Worm (Caenorhabditis elegans) whole organism, young adult: ENCODE results near the gene fbxb-104.

Experiments used
- B0035.1 ChIP-seq: sonication (generic microtip); optimal IDR thresholded peaks from 2 replicates; lab custom pipeline; 2016; ENCODE audit warnings: missing genetic modification characterization, mild to moderate bottlenecking, missing compliant biosample characterization, missing genotype, missing genetic modification reagents
- C06A6.2 ChIP-seq: fragments of 200-800 bp; sonication (Bioruptor generic); conservative IDR thresholded peaks from 2 replicates; pipeline ENCODE4 v1.3.6; 2022; ENCODE audit warnings: missing genetic modification characterization, missing compliant biosample characterization
- F22D6.2 ChIP-seq: sonication (generic microtip); optimal IDR thresholded peaks from 2 replicates; lab custom pipeline; 2016; ENCODE audit warnings: mild to moderate bottlenecking, missing genetic modification characterization, missing compliant biosample characterization
- F23B12.7 ChIP-seq: sonication (generic microtip); optimal IDR thresholded peaks from 2 replicates; lab custom pipeline; 2017; ENCODE audit warnings: missing genetic modification characterization, mild to moderate bottlenecking, missing compliant biosample characterization, antibody characterized with exemption, moderate library complexity; ENCODE audit not compliant: insufficient read depth
- F37B4.10 ChIP-seq: fragments of 200-800 bp; sonication (Bioruptor generic); IDR thresholded peaks from 2 replicates; pipeline ENCODE4 v1.3.6; 2022; ENCODE audit warnings: missing genetic modification characterization, missing compliant biosample characterization
- F52B5.7 ChIP-seq: sonication (generic microtip); optimal IDR thresholded peaks from 2 replicates; lab custom pipeline; 2016; ENCODE audit warnings: mild to moderate bottlenecking, missing genetic modification characterization, missing compliant biosample characterization
- K11D2.4 ChIP-seq: fragments of 200-800 bp; sonication (Bioruptor generic); IDR thresholded peaks from 2 replicates; pipeline ENCODE4 v1.3.6; 2022; ENCODE audit warnings: missing genetic modification reagents, missing genetic modification characterization, missing compliant biosample characterization
- T07F8.4 ChIP-seq: sonication (generic microtip); optimal IDR thresholded peaks from 2 replicates; lab custom pipeline; 2016; ENCODE audit warnings: mild to moderate bottlenecking, missing genetic modification characterization, moderate library complexity, missing compliant biosample characterization
- Y53F4B.3 ChIP-seq: fragments of 200-800 bp; sonication (Bioruptor generic); IDR thresholded peaks from 2 replicates; pipeline ENCODE4 v1.3.6; 2022; ENCODE audit warnings: missing genetic modification reagents, missing genetic modification characterization, missing compliant biosample characterization
- Y95B8A.8 ChIP-seq: fragments of 200-800 bp; sonication (Bioruptor generic); IDR thresholded peaks from 2 replicates; pipeline ENCODE4 v1.3.6; 2022; ENCODE audit warnings: missing genetic modification reagents, missing genetic modification characterization, missing compliant biosample characterization
- akir-1 ChIP-seq: fragments of 200-800 bp; sonication (Bioruptor generic); optimal IDR thresholded peaks from 2 replicates; lab custom pipeline; 2018; ENCODE audit warnings: mild to moderate bottlenecking, missing genetic modification characterization, moderate library complexity, missing compliant biosample characterization
- athp-1 ChIP-seq: sonication (generic microtip); optimal IDR thresholded peaks from 2 replicates; lab custom pipeline; 2017; ENCODE audit warnings: mild to moderate bottlenecking, missing genetic modification characterization, missing compliant biosample characterization
- attf-5 ChIP-seq: fragments of 200-800 bp; sonication (Bioruptor generic); optimal IDR thresholded peaks from 2 replicates; lab custom pipeline; 2018; ENCODE audit warnings: mild to moderate bottlenecking, missing genetic modification characterization, missing compliant biosample characterization
- attf-6 ChIP-seq: fragments of 200-800 bp; sonication (Bioruptor generic); IDR thresholded peaks from 2 replicates; pipeline ENCODE4 v1.3.6; 2022; ENCODE audit warnings: missing genetic modification reagents, missing genetic modification characterization, missing compliant biosample characterization
- ceh-79 ChIP-seq: sonication (generic microtip); optimal IDR thresholded peaks from 2 replicates; lab custom pipeline; 2017; ENCODE audit warnings: mild to moderate bottlenecking, missing genetic modification characterization, missing compliant biosample characterization
- dpff-1 ChIP-seq: sonication (generic microtip); optimal IDR thresholded peaks from 2 replicates; lab custom pipeline; 2017; ENCODE audit warnings: mild to moderate bottlenecking, missing genetic modification characterization, missing compliant biosample characterization
- efl-1 ChIP-seq: fragments of 150-350 bp; optimal IDR thresholded peaks from 2 replicates; lab custom pipeline; 2014; ENCODE audit warnings: missing biosample characterization, missing genetic modification reagents, missing genetic modification characterization
- egl-44 ChIP-seq: fragments of 200-800 bp; sonication (Bioruptor generic); IDR thresholded peaks from 2 replicates; pipeline ENCODE4 v1.3.6; 2022; ENCODE audit warnings: missing genetic modification reagents, missing genetic modification characterization, missing compliant biosample characterization
- ekl-4 ChIP-seq: fragments of 200-800 bp; sonication (Bioruptor generic); IDR thresholded peaks from 2 replicates; pipeline ENCODE4 v1.3.6; 2022; ENCODE audit warnings: missing genetic modification reagents, missing genetic modification characterization, missing compliant biosample characterization
- gei-17 ChIP-seq: fragments of 200-800 bp; sonication (Bioruptor generic); optimal IDR thresholded peaks from 2 replicates; lab custom pipeline; 2018; ENCODE audit warnings: mild to moderate bottlenecking, missing genetic modification characterization, missing compliant biosample characterization
- hmg-1.2 ChIP-seq: fragments of 200-800 bp; sonication (Bioruptor generic); IDR thresholded peaks from 2 replicates; pipeline ENCODE4 v1.3.6; 2022; ENCODE audit warnings: missing genetic modification reagents, missing genetic modification characterization, missing compliant biosample characterization
- hmg-20 ChIP-seq: fragments of 200-800 bp; sonication (Bioruptor generic); IDR thresholded peaks from 2 replicates; pipeline ENCODE4 v1.3.6; 2022; ENCODE audit warnings: missing genetic modification reagents, missing genetic modification characterization, missing compliant biosample characterization
- hrde-1 ChIP-seq: sonication (generic microtip); optimal IDR thresholded peaks from 2 replicates; lab custom pipeline; 2016; ENCODE audit warnings: missing genetic modification characterization, mild to moderate bottlenecking, missing compliant biosample characterization, moderate library complexity, missing genotype, missing genetic modification reagents, borderline replicate concordance
- let-526 ChIP-seq: fragments of 200-800 bp; sonication (Bioruptor generic); IDR thresholded peaks from 2 replicates; pipeline ENCODE4 v1.3.6; 2022; ENCODE audit warnings: missing genetic modification reagents, missing genetic modification characterization, missing compliant biosample characterization
- lin-40 ChIP-seq: sonication (generic microtip); optimal IDR thresholded peaks from 2 replicates; lab custom pipeline; 2016; ENCODE audit warnings: missing genetic modification characterization, mild to moderate bottlenecking, missing compliant biosample characterization, missing genotype, missing genetic modification reagents
- lir-1 ChIP-seq: fragments of 200-800 bp; sonication (Bioruptor generic); conservative IDR thresholded peaks from 2 replicates; pipeline ENCODE4 v1.3.6; 2022; ENCODE audit warnings: missing genetic modification reagents, missing genetic modification characterization, missing compliant biosample characterization
- lsl-1 ChIP-seq: fragments of 200-800 bp; sonication (Bioruptor generic); optimal IDR thresholded peaks from 2 replicates; lab custom pipeline; 2018; ENCODE audit warnings: mild to moderate bottlenecking, missing genetic modification characterization, moderate library complexity, missing compliant biosample characterization
- lsy-27 ChIP-seq: sonication (generic microtip); optimal IDR thresholded peaks from 2 replicates; lab custom pipeline; 2017; ENCODE audit warnings: missing genetic modification characterization, mild to moderate bottlenecking, missing compliant biosample characterization, antibody characterized with exemption, missing genotype, borderline replicate concordance; ENCODE audit not compliant: insufficient read depth
- madf-3 ChIP-seq: fragments of 200-800 bp; sonication (Bioruptor generic); IDR thresholded peaks from 2 replicates; pipeline ENCODE4 v1.3.6; 2022; ENCODE audit warnings: missing genetic modification reagents, missing genetic modification characterization, missing compliant biosample characterization
- madf-8 ChIP-seq: fragments of 200-800 bp; sonication (Bioruptor generic); conservative IDR thresholded peaks from 2 replicates; pipeline ENCODE4 v1.3.6; 2022; ENCODE audit warnings: missing genetic modification reagents, missing genetic modification characterization, missing compliant biosample characterization
- mcd-1 ChIP-seq: fragments of 200-800 bp; sonication (Bioruptor generic); IDR thresholded peaks from 2 replicates; pipeline ENCODE4 v1.3.6; 2022; ENCODE audit warnings: missing genetic modification reagents, missing genetic modification characterization, missing compliant biosample characterization
- mes-4 ChIP-seq: sonication (generic microtip); optimal IDR thresholded peaks from 2 replicates; lab custom pipeline; 2016; ENCODE audit warnings: missing genotype, missing genetic modification characterization, missing compliant biosample characterization
- nfya-1 ChIP-seq: sonication (generic microtip); optimal IDR thresholded peaks from 2 replicates; lab custom pipeline; 2017; ENCODE audit warnings: antibody characterized with exemption, missing compliant biosample characterization, missing genetic modification characterization, borderline replicate concordance; ENCODE audit not compliant: insufficient read depth
- nfya-2 ChIP-seq: fragments of 200-800 bp; sonication (Bioruptor generic); IDR thresholded peaks from 2 replicates; pipeline ENCODE4 v1.3.6; 2022; ENCODE audit warnings: missing genetic modification reagents, missing genetic modification characterization, missing compliant biosample characterization
- nhr-27 ChIP-seq: fragments of 200-800 bp; sonication (Bioruptor generic); optimal IDR thresholded peaks from 2 replicates; lab custom pipeline; 2018; ENCODE audit warnings: mild to moderate bottlenecking, missing genetic modification characterization, moderate library complexity, missing compliant biosample characterization
- nhr-90 ChIP-seq: sonication (generic microtip); optimal IDR thresholded peaks from 2 replicates; lab custom pipeline; 2016; ENCODE audit warnings: missing genotype, mild to moderate bottlenecking, missing genetic modification characterization, missing compliant biosample characterization
- pbrm-1 ChIP-seq: fragments of 200-800 bp; sonication (Bioruptor generic); IDR thresholded peaks from 2 replicates; pipeline ENCODE4 v1.3.6; 2022; ENCODE audit warnings: missing genetic modification reagents, missing genetic modification characterization, missing compliant biosample characterization
- pha-4 ChIP-seq: fragments of 150-350 bp; sonication (generic microtip); optimal IDR thresholded peaks from 2 replicates; lab custom pipeline; 2014; ENCODE audit warnings: missing biosample characterization, missing genetic modification reagents, missing genetic modification characterization
- rcor-1 ChIP-seq: fragments of 200-800 bp; sonication (Bioruptor generic); IDR thresholded peaks from 2 replicates; pipeline ENCODE4 v1.3.6; 2022; ENCODE audit warnings: missing genetic modification reagents, missing genetic modification characterization, missing compliant biosample characterization
- repo-1 ChIP-seq: sonication (generic microtip); optimal IDR thresholded peaks from 2 replicates; lab custom pipeline; 2017; ENCODE audit warnings: mild to moderate bottlenecking, missing genetic modification characterization, missing compliant biosample characterization
- snpc-1.1 ChIP-seq: sonication (generic microtip); optimal IDR thresholded peaks from 2 replicates; lab custom pipeline; 2017; ENCODE audit warnings: missing genetic modification characterization, mild to moderate bottlenecking, missing compliant biosample characterization, antibody characterized with exemption, moderate library complexity, missing genotype, missing genetic modification reagents; ENCODE audit not compliant: insufficient read depth
- snpc-4 ChIP-seq, 5 experiments: fragments of 150-350 bp in 1 of 5; sonication (generic microtip) in 4 of 5; optimal IDR thresholded peaks; 2 replicates each; lab custom pipeline; 2014 to 2018; ENCODE audit warnings: missing genetic modification characterization in 5 of 5, missing biosample characterization in 3 of 5, antibody characterized with exemption in 2 of 5, mild to moderate bottlenecking in 2 of 5, missing compliant biosample characterization in 2 of 5, missing genotype in 2 of 5, moderate library complexity in 2 of 5, missing genetic modification reagents in 1 of 5
- tbp1 ChIP-seq: fragments of 200-800 bp; sonication (Bioruptor generic); optimal IDR thresholded peaks from 2 replicates; lab custom pipeline; 2018; ENCODE audit warnings: mild to moderate bottlenecking, missing genetic modification characterization, missing compliant biosample characterization
- tbx-9 ChIP-seq: sonication (generic microtip); optimal IDR thresholded peaks from 2 replicates; lab custom pipeline; 2016; ENCODE audit warnings: borderline replicate concordance, missing genetic modification characterization, inconsistent platforms, missing compliant biosample characterization
- unc-62 ChIP-seq: fragments of 150-350 bp; optimal IDR thresholded peaks from 2 replicates; lab custom pipeline; 2014; ENCODE audit warnings: missing biosample characterization, missing genetic modification reagents, missing genetic modification characterization
- zfh-2 ChIP-seq: fragments of 200-800 bp; sonication (Bioruptor generic); conservative IDR thresholded peaks from 2 replicates; pipeline ENCODE4 v1.3.6; 2022; ENCODE audit warnings: missing genetic modification reagents, missing genetic modification characterization, missing compliant biosample characterization
- ztf-25 ChIP-seq: fragments of 200-800 bp; sonication (Bioruptor generic); IDR thresholded peaks from 2 replicates; pipeline ENCODE4 v1.3.6; 2022; ENCODE audit warnings: missing genetic modification reagents, missing genetic modification characterization, missing compliant biosample characterization

Gene fbxb-104

DNA sequence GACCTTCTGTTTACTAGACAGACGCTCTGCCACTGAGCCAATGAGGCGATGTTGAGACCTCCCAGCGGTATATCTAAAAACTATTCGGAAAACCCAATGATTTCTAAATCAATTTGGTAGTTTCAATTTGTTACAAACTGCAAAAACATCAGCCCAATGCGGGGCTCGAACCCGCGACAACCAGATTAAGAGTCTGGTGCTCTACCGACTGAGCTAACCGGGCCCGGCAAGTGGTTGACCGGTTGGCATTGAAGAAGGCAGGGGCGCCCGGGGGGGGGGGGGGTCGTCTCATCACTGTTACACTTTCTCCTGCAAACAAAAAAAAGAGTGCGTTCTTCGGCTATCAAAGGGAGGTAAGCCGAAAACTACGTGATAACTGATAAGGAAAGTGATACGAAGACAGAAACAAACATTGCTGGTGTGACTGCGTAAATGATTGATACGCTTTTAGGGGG lies 37.8 kb downstream of the fbxb-104 start (continued):
- TF ChIP-seq C06A6.2 (GFP tag; lab: Robert Waterston, UW) (peak; percentile 30; the same call in 1 of the 2 replicates), ceh-79 (tag; lab: Kevin White, UChicago) (peak; percentile 75), tbx-9 (tag; lab: Kevin White, UChicago) (no peak), lsl-1 (GFP tag; lab: Kevin White, UChicago) (peak; percentile 65), B0035.1 (tag; lab: Kevin White, UChicago) (peak; percentile 27), lin-40 (tag; lab: Kevin White, UChicago) (no peak), dpff-1 (tag; lab: Kevin White, UChicago) (no peak), rcor-1 (peak; percentile 43; the same call in 1 of the 2 replicates), Y95B8A.8 (GFP tag; lab: Robert Waterston, UW) (no peak), nhr-90 (tag; lab: Kevin White, UChicago) (peak; percentile 92), repo-1 (tag; lab: Kevin White, UChicago) (peak; percentile 82), pbrm-1 (GFP tag; lab: Robert Waterston, UW) (peak; percentile 81), hrde-1 (tag; lab: Kevin White, UChicago) (peak; percentile 51), K11D2.4 (GFP tag; lab: Robert Waterston, UW) (no peak), nhr-27 (tag; lab: Kevin White, UChicago) (peak; percentile 69), T07F8.4 (tag; lab: Kevin White, UChicago) (peak; percentile 80), Y53F4B.3 (no peak), unc-62 (no peak), F52B5.7 (peak; percentile 8), pha-4 (tag; lab: Kevin White, UChicago) (no peak), snpc-4 (GFP tag; optimal IDR thresholded peaks at IDR 0.05; lab: Kevin White, UChicago) (peak; percentile 58), snpc-4 (tag; optimal IDR thresholded peaks at IDR 0.05; lab: Kevin White, UChicago) (peak in 3 of 4 experiments; percentile 47 to 66 (median 60)), ztf-25 (GFP tag; lab: Robert Waterston, UW) (peak; percentile 60; the same call in 1 of the 2 replicates), nfya-2 (no peak), lsy-27 (tag; lab: Kevin White, UChicago) (no peak), hmg-20 (GFP tag; lab: Robert Waterston, UW) (peak; percentile 63; the same call in 1 of the 2 replicates), athp-1 (peak; percentile 74), ekl-4 (GFP tag; lab: Robert Waterston, UW) (peak; percentile 75), F37B4.10 (GFP tag; lab: Robert Waterston, UW) (no peak), snpc-1.1 (tag; lab: Kevin White, UChicago) (peak; percentile 7), tbp1 (GFP tag; lab: Kevin White, UChicago) (peak; percentile 97), F22D6.2 (tag; lab: Kevin White, UChicago) (no peak), madf-3 (GFP tag; lab: Robert Waterston, UW) (no peak), nfya-1 (tag; lab: Kevin White, UChicago) (no peak), mes-4 (peak; percentile 40), gei-17 (peak; percentile 46), efl-1 (GFP tag; lab: Kevin White, UChicago) (no peak), lir-1 (GFP tag; lab: Robert Waterston, UW) (no peak), egl-44 (GFP tag; lab: Robert Waterston, UW) (peak; percentile 81; the same call in 1 of the 2 replicates), let-526 (GFP tag; lab: Robert Waterston, UW) (peak; percentile 40; the same call in 1 of the 2 replicates), madf-8 (GFP tag; lab: Robert Waterston, UW) (no peak), hmg-1.2 (GFP tag; lab: Robert Waterston, UW) (peak; percentile 74), zfh-2 (GFP tag; lab: Robert Waterston, UW) (peak; percentile 92), akir-1 (GFP tag; lab: Kevin White, UChicago) (no peak), F23B12.7 (tag; lab: Kevin White, UChicago) (no peak), attf-5 (GFP tag; lab: Kevin White, UChicago) (peak; percentile 55), attf-6 (GFP tag; lab: Robert Waterston, UW) (0 out of 2 replicates have a peak, but pooled peaks have one; percentile 39), mcd-1 (GFP tag; lab: Robert Waterston, UW) (peak; percentile 80)
